Worm (Caenorhabditis elegans) whole organism, midembryonic: ENCODE data around the gene lon-2.

ENCODE experiments used
- T22C8.4 ChIP-seq: fragments of 200-800 bp; sonication (Bioruptor generic); IDR thresholded peaks from 2 replicates; pipeline ENCODE4 v1.3.6; 2022; ENCODE audit warnings: missing genetic modification characterization, missing compliant biosample characterization
- cog-1 ChIP-seq: sonication (generic microtip); optimal IDR thresholded peaks from 2 replicates; lab custom pipeline; 2016; ENCODE audit warnings: missing genetic modification characterization, missing compliant biosample characterization
- klf-2 ChIP-seq: fragments of 200-800 bp; sonication (Bioruptor generic); conservative IDR thresholded peaks from 2 replicates; pipeline ENCODE4 v1.3.6; 2022; ENCODE audit warnings: missing genetic modification reagents, missing genetic modification characterization, missing compliant biosample characterization
- med-1 ChIP-seq: sonication (generic microtip); optimal IDR thresholded peaks from 2 replicates; lab custom pipeline; 2017; ENCODE audit warnings: missing genetic modification characterization, mild to moderate bottlenecking, missing compliant biosample characterization, antibody characterized with exemption, missing genetic modification reagents; ENCODE audit not compliant: insufficient read depth
- tab-1 ChIP-seq: fragments of 200-800 bp; sonication (Bioruptor generic); IDR thresholded peaks from 2 replicates; pipeline ENCODE4 v1.3.6; 2022; ENCODE audit warnings: missing genetic modification characterization, missing compliant biosample characterization
- ztf-23 ChIP-seq: fragments of 200-800 bp; sonication (Bioruptor generic); IDR thresholded peaks from 2 replicates; pipeline ENCODE4 v1.3.6; 2022; ENCODE audit warnings: missing genetic modification reagents, missing genetic modification characterization, missing compliant biosample characterization
- ztf-29 ChIP-seq: fragments of 200-800 bp; sonication (Bioruptor generic); IDR thresholded peaks from 2 replicates; pipeline ENCODE4 v1.3.6; 2022; ENCODE audit warnings: missing genetic modification reagents, missing genetic modification characterization, missing compliant biosample characterization

DNA sequence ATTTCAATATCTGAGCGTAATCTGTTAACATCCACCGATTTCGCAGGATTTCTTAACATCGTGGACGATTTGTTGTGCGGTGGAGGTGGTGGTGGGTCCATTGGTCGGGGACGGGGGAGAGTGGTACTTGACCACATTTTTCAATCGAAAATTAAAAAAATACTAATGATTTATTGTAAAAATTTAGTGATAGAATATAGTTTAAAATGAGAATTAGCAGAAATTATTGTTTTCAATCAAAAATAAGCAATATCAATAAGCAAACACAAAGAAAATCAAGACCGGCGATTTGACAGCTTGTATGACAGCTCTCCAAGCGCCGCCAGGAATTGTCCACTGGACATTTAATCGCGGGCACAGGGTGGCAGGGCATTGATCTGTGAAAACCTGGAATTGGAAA is 33.3 kb upstream of the lon-2 start, which contains the start of gene hum-10:
- TF ChIP-seq tab-1 (GFP tag; lab: Robert Waterston, UW): no peak
- TF ChIP-seq med-1: no peak
- no peak for TF ChIP-seq ztf-29 (GFP tag; lab: Robert Waterston, UW)
- TF ChIP-seq klf-2: no peak
- TF ChIP-seq cog-1 (tag; lab: Kevin White, UChicago): no peak
- TF ChIP-seq ztf-23 (GFP tag; lab: Robert Waterston, UW): no peak
- no peak for TF ChIP-seq T22C8.4 (GFP tag; lab: Robert Waterston, UW)
